Worm (Caenorhabditis elegans) whole organism, L1 larva: Measurements from ENCODE around the gene rec-8.

Experiments
- C04F5.9 ChIP-seq: sonication (generic microtip); optimal IDR thresholded peaks from 2 replicates; lab custom pipeline; 2016; ENCODE audit warnings: missing genetic modification characterization, missing compliant biosample characterization
- C16A3.4 ChIP-seq: fragments of 150-350 bp; optimal IDR thresholded peaks from 2 replicates; lab custom pipeline; 2014; ENCODE audit warnings: missing biosample characterization, missing genetic modification characterization
- C34B4.2 ChIP-seq: sonication (generic microtip); optimal IDR thresholded peaks from 2 replicates; lab custom pipeline; 2017; ENCODE audit warnings: mild to moderate bottlenecking, missing genetic modification characterization, missing compliant biosample characterization
- F16B12.6 ChIP-seq: fragments of 150-350 bp; optimal IDR thresholded peaks from 2 replicates; lab custom pipeline; 2014; ENCODE audit warnings: missing biosample characterization, missing genetic modification characterization
- Y116A8C.19 ChIP-seq: sonication (generic microtip); optimal IDR thresholded peaks from 2 replicates; lab custom pipeline; 2016; ENCODE audit warnings: missing compliant biosample characterization, missing genetic modification characterization, borderline replicate concordance
- alr-1 ChIP-seq: fragments of 200-800 bp; sonication (Bioruptor generic); optimal IDR thresholded peaks from 2 replicates; lab custom pipeline; 2018; ENCODE audit warnings: borderline replicate concordance, mild to moderate bottlenecking, missing genetic modification characterization, missing compliant biosample characterization
- ceh-63 ChIP-seq: fragments of 200-800 bp; sonication (Bioruptor generic); optimal IDR thresholded peaks from 2 replicates; lab custom pipeline; 2018; ENCODE audit warnings: mild to moderate bottlenecking, missing genetic modification characterization, missing compliant biosample characterization
- ceh-8 ChIP-seq: fragments of 200-800 bp; sonication (Bioruptor generic); optimal IDR thresholded peaks from 2 replicates; lab custom pipeline; 2018; ENCODE audit warnings: mild to moderate bottlenecking, missing genetic modification characterization, moderate library complexity, missing compliant biosample characterization
- ceh-82 ChIP-seq, 3 experiments: fragments of 150-350 bp in 1 of 3; sonication (generic microtip) in 2 of 3; optimal IDR thresholded peaks; 2 replicates each; lab custom pipeline; 2014 to 2017; ENCODE audit warnings: missing biosample characterization in 3 of 3, missing genetic modification characterization in 3 of 3
- ceh-88 ChIP-seq: fragments of 200-800 bp; sonication (Bioruptor generic); IDR thresholded peaks from 2 replicates; pipeline ENCODE4 v1.3.6; 2022; ENCODE audit warnings: missing genetic modification characterization, missing compliant biosample characterization
- dpl-1 ChIP-seq, 3 experiments: fragments of 150-350 bp in 2 of 3; sonication (generic microtip) in 1 of 3; optimal IDR thresholded peaks; 2 replicates each; lab custom pipeline; 2014 to 2017; ENCODE audit warnings: missing biosample characterization in 3 of 3, missing genetic modification characterization in 3 of 3, missing genetic modification reagents in 3 of 3
- dsc-1 ChIP-seq: sonication (generic microtip); optimal IDR thresholded peaks from 2 replicates; lab custom pipeline; 2016; ENCODE audit warnings: mild to moderate bottlenecking, missing genetic modification characterization, missing compliant biosample characterization
- efl-1 ChIP-seq, 4 experiments: fragments of 150-350 bp; optimal IDR thresholded peaks in 3 of 4; peaks in 1 of 4; 1 replicate in 1 of 4; 2 replicates in 3 of 4; lab custom pipeline; 2014; ENCODE audit warnings: missing biosample characterization in 2 of 4, missing genetic modification characterization in 2 of 4, missing genetic modification reagents in 2 of 4
- efl-3 ChIP-seq: fragments of 200-800 bp; sonication (Bioruptor generic); optimal IDR thresholded peaks from 2 replicates; lab custom pipeline; 2018; ENCODE audit warnings: mild to moderate bottlenecking, missing genetic modification characterization, missing compliant biosample characterization
- egl-13 ChIP-seq: sonication (generic microtip); optimal IDR thresholded peaks from 2 replicates; lab custom pipeline; 2016; ENCODE audit warnings: missing genotype, missing genetic modification reagents, missing genetic modification characterization, missing compliant biosample characterization
- elt-2 ChIP-seq: sonication (generic microtip); optimal IDR thresholded peaks from 2 replicates; lab custom pipeline; 2016; ENCODE audit warnings: missing genetic modification characterization, mild to moderate bottlenecking, inconsistent platforms, missing compliant biosample characterization, missing genetic modification reagents
- elt-3 ChIP-seq, 6 experiments: fragments of 150-350 bp in 1 of 6; sonication (generic microtip); optimal IDR thresholded peaks; 2 replicates each; lab custom pipeline; 2017 to 2018; ENCODE audit warnings: missing biosample characterization in 6 of 6, missing genetic modification characterization in 6 of 6, inconsistent platforms in 1 of 6
- fkh-10 ChIP-seq: sonication (generic microtip); optimal IDR thresholded peaks from 2 replicates; lab custom pipeline; 2017; ENCODE audit warnings: missing biosample characterization, missing genetic modification reagents, missing genetic modification characterization
- fos-1 ChIP-seq: fragments of 150-350 bp; optimal IDR thresholded peaks from 2 replicates; lab custom pipeline; 2014; ENCODE audit warnings: missing biosample characterization, missing genetic modification characterization
- grh-1 ChIP-seq: fragments of 200-800 bp; sonication (Bioruptor generic); IDR thresholded peaks from 2 replicates; pipeline ENCODE4 v1.3.6; 2022; ENCODE audit warnings: missing genetic modification reagents, missing genetic modification characterization, missing compliant biosample characterization
- hlh-4 ChIP-seq: sonication (generic microtip); optimal IDR thresholded peaks from 2 replicates; lab custom pipeline; 2016; ENCODE audit warnings: mild to moderate bottlenecking, missing genetic modification characterization, missing compliant biosample characterization
- hpl-2 ChIP-seq: fragments of 150-350 bp; optimal IDR thresholded peaks from 2 replicates; lab custom pipeline; 2014; ENCODE audit warnings: missing biosample characterization, missing genetic modification reagents, missing genetic modification characterization
- irx-1 ChIP-seq: sonication (generic microtip); optimal IDR thresholded peaks from 2 replicates; lab custom pipeline; 2016; ENCODE audit warnings: missing genetic modification characterization, missing compliant biosample characterization
- isw-1 ChIP-seq: fragments of 200-800 bp; sonication (Bioruptor generic); IDR thresholded peaks from 2 replicates; pipeline ENCODE4 v1.3.6; 2022; ENCODE audit warnings: missing genetic modification characterization, missing compliant biosample characterization
- jun-1 ChIP-seq: fragments of 150-350 bp; optimal IDR thresholded peaks from 2 replicates; lab custom pipeline; 2014; ENCODE audit warnings: missing biosample characterization, missing genetic modification reagents, missing genetic modification characterization
- lin-13 ChIP-seq: fragments of 150-350 bp; optimal IDR thresholded peaks from 2 replicates; lab custom pipeline; 2014; ENCODE audit warnings: missing biosample characterization, missing genetic modification reagents, missing genetic modification characterization
- lin-14 ChIP-seq: fragments of 200-800 bp; sonication (Bioruptor generic); optimal IDR thresholded peaks from 2 replicates; lab custom pipeline; 2018; ENCODE audit warnings: mild to moderate bottlenecking, missing genetic modification characterization, moderate library complexity, missing compliant biosample characterization
- lin-35 ChIP-seq, 2 experiments: fragments of 150-350 bp; optimal IDR thresholded peaks; 2 replicates each; lab custom pipeline; 2014; ENCODE audit warnings: missing biosample characterization in 2 of 2, missing genetic modification characterization in 2 of 2, missing genetic modification reagents in 2 of 2
- mdl-1 ChIP-seq, 2 experiments: fragments of 150-350 bp; optimal IDR thresholded peaks; 2 replicates each; lab custom pipeline; 2014 to 2017; ENCODE audit warnings: missing biosample characterization in 2 of 2, missing genetic modification characterization in 2 of 2, inconsistent platforms in 1 of 2
- mep-1 ChIP-seq: fragments of 150-350 bp; optimal IDR thresholded peaks from 2 replicates; lab custom pipeline; 2014; ENCODE audit warnings: missing biosample characterization, missing genetic modification characterization
- nhr-19 ChIP-seq: fragments of 200-800 bp; sonication (Bioruptor generic); conservative IDR thresholded peaks from 2 replicates; pipeline ENCODE4 v1.3.6; 2022; ENCODE audit warnings: missing genetic modification characterization, missing compliant biosample characterization
- nhr-47 ChIP-seq: sonication (generic microtip); optimal IDR thresholded peaks from 2 replicates; lab custom pipeline; 2016; ENCODE audit warnings: mild to moderate bottlenecking, missing genetic modification characterization, moderate library complexity, missing compliant biosample characterization
- nhr-71 ChIP-seq: sonication (generic microtip); optimal IDR thresholded peaks from 2 replicates; lab custom pipeline; 2016; ENCODE audit warnings: mild to moderate bottlenecking, missing genetic modification characterization, moderate library complexity, missing compliant biosample characterization
- nhr-76 ChIP-seq: sonication (generic microtip); optimal IDR thresholded peaks from 2 replicates; lab custom pipeline; 2017; ENCODE audit warnings: missing biosample characterization, missing genetic modification characterization
- nhr-77 ChIP-seq: fragments of 150-350 bp; optimal IDR thresholded peaks from 2 replicates; lab custom pipeline; 2014; ENCODE audit warnings: missing biosample characterization, missing genetic modification characterization
- nhr-85 ChIP-seq: sonication (generic microtip); peaks from one replicate; lab custom pipeline; 2016; ENCODE audit warnings: missing genetic modification characterization, inconsistent platforms, missing compliant biosample characterization
- nhr-90 ChIP-seq: sonication (generic microtip); optimal IDR thresholded peaks from 2 replicates; lab custom pipeline; 2016; ENCODE audit warnings: mild to moderate bottlenecking, missing genetic modification characterization, missing compliant biosample characterization; ENCODE audit not compliant: poor library complexity
- pag-3 ChIP-seq: sonication (generic microtip); optimal IDR thresholded peaks from 2 replicates; lab custom pipeline; 2017; ENCODE audit warnings: missing genetic modification characterization, mild to moderate bottlenecking, missing compliant biosample characterization, antibody characterized with exemption, borderline replicate concordance; ENCODE audit not compliant: insufficient read depth
- pax-3 ChIP-seq: fragments of 200-800 bp; sonication (Bioruptor generic); optimal IDR thresholded peaks from 2 replicates; lab custom pipeline; 2018; ENCODE audit warnings: mild to moderate bottlenecking, missing genetic modification characterization, moderate library complexity, missing compliant biosample characterization
- pqm-1 ChIP-seq: sonication (generic microtip); optimal IDR thresholded peaks from 3 replicates; lab custom pipeline; 2017; ENCODE audit warnings: missing biosample characterization, missing genetic modification characterization
- rnt-1 ChIP-seq: sonication (generic microtip); optimal IDR thresholded peaks from 2 replicates; lab custom pipeline; 2016; ENCODE audit warnings: mild to moderate bottlenecking, missing genetic modification characterization, moderate library complexity, missing compliant biosample characterization
- snu-23 ChIP-seq: sonication (generic microtip); optimal IDR thresholded peaks from 2 replicates; lab custom pipeline; 2016; ENCODE audit warnings: missing genetic modification characterization, missing compliant biosample characterization
- sox-4 ChIP-seq: sonication (generic microtip); optimal IDR thresholded peaks from 2 replicates; lab custom pipeline; 2016; ENCODE audit warnings: missing genetic modification characterization, missing compliant biosample characterization
- unc-62 ChIP-seq: fragments of 150-350 bp; optimal IDR thresholded peaks from 2 replicates; lab custom pipeline; 2014; ENCODE audit warnings: missing biosample characterization, missing genetic modification reagents, missing genetic modification characterization
- unc-98 ChIP-seq: fragments of 200-800 bp; sonication (Bioruptor generic); IDR thresholded peaks from 2 replicates; pipeline ENCODE4 v1.3.6; 2022; ENCODE audit warnings: missing genetic modification characterization, missing compliant biosample characterization
- xbp-1 ChIP-seq: sonication (generic microtip); optimal IDR thresholded peaks from 2 replicates; lab custom pipeline; 2016; ENCODE audit warnings: missing genetic modification characterization, missing compliant biosample characterization
- zag-1 ChIP-seq: fragments of 150-350 bp; optimal IDR thresholded peaks from 2 replicates; lab custom pipeline; 2014; ENCODE audit warnings: missing biosample characterization, missing genetic modification characterization
- ztf-4 ChIP-seq: fragments of 150-350 bp; optimal IDR thresholded peaks from 2 replicates; lab custom pipeline; 2014; ENCODE audit warnings: missing biosample characterization, missing genetic modification characterization

The rec-8 gene

DNA sequence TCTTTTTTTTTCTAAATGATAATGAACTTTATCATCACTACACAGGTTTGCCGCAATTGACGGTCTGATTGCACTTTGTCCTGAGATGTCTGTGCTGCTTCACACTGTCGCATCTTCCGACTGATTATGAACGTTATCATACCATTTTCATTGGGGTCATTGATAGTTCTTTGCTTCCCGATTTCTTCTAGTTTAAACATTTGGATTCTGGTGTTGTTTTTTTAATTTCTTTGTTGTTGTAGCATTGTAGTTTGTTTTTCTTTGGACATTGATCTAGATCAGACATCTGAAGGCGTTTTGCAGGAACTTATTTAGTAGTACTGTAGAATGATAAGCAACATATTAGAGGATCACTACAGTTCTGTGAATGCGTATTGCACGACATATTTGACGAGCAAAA, 34.2 kb downstream of the rec-8 start (continued):
- peak; percentile 58 for TF ChIP-seq nhr-85 (tag; lab: Kevin White, UChicago)

ce11 chrIV:13315344-13315743, 37.6 kb downstream of the rec-8 start, which contains the start of gene fat-1:
Gene fat-1 (plus strand): TSS chrIV:13315644.
- TF ChIP-seq rnt-1 (tag; lab: Kevin White, UChicago) = no peak
- no peak for TF ChIP-seq ztf-4 (tag; lab: Kevin White, UChicago)
- TF ChIP-seq efl-3 (GFP tag; lab: Kevin White, UChicago) = no peak
- TF ChIP-seq fos-1 (tag; lab: Kevin White, UChicago) = no peak
- no peak for TF ChIP-seq nhr-19 (GFP tag; lab: Robert Waterston, UW)
- no peak for TF ChIP-seq nhr-90 (tag; lab: Kevin White, UChicago)
- TF ChIP-seq alr-1 (tag; lab: Kevin White, UChicago) = no peak
- no peak for TF ChIP-seq F16B12.6 (tag; lab: Kevin White, UChicago)
- TF ChIP-seq ceh-88 = no peak
- no peak for TF ChIP-seq lin-35 (GFP tag; optimal IDR thresholded peaks at IDR 0.05; lab: Kevin White, UChicago)
- TF ChIP-seq pax-3 (tag; lab: Kevin White, UChicago) = no peak
- TF ChIP-seq nhr-76 (tag; lab: Kevin White, UChicago) = no peak
- TF ChIP-seq nhr-47 (tag; lab: Kevin White, UChicago) = no peak
- TF ChIP-seq nhr-77 = no peak
- TF ChIP-seq grh-1 = no peak
- TF ChIP-seq Y116A8C.19 (tag; lab: Kevin White, UChicago) = no peak
- TF ChIP-seq fkh-10 (GFP tag; lab: Kevin White, UChicago) = no peak

DNA sequence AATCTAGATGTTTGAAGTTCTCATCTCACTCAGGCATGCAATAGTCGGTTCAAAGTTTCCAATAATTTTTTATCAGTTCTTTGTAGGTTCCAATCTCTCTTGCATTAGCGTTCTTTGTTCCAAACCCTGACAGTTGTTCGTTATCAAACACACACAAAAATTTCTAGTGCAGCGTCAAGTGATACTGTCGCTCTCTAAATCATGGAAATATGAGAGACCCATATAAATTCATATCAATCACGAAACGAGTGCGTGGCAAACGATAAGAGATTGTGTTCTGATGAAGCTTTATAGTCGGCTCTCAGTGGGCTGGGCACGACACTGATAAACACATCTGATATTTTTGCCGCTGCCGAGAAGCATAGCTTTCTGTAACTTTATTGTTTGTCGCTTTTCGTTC, 38.8 kb downstream of the rec-8 start:
- TF ChIP-seq mep-1 (tag; lab: Kevin White, UChicago) (no peak), sox-4 (no peak), pqm-1 (peak; percentile 1), lin-14 (peak; percentile 3), efl-1 (optimal IDR thresholded peaks at IDR 0.05; lab: Kevin White, UChicago) (no peak), efl-1 (GFP tag; optimal IDR thresholded peaks at IDR 0.05 in 1 of 2; lab: Kevin White, UChicago) (peak in 1 of 2 experiments; percentile 3), elt-2 (tag; lab: Kevin White, UChicago) (peak; percentile 95), mdl-1 (tag; optimal IDR thresholded peaks at IDR 0.05; lab: Kevin White, UChicago) (no peak), nhr-71 (tag; lab: Kevin White, UChicago) (peak; percentile 26), ceh-8 (GFP tag; lab: Kevin White, UChicago) (no peak), Y116A8C.19 (tag; lab: Kevin White, UChicago) (no peak), elt-3 (tag; optimal IDR thresholded peaks at IDR 0.05; lab: Kevin White, UChicago) (no peak), ceh-82 (tag; optimal IDR thresholded peaks at IDR 0.05; lab: Kevin White, UChicago) (no peak), hlh-4 (tag; lab: Kevin White, UChicago) (no peak), irx-1 (tag; lab: Kevin White, UChicago) (no peak), unc-62 (GFP tag; lab: Kevin White, UChicago) (no peak), xbp-1 (tag; lab: Kevin White, UChicago) (no peak), egl-13 (tag; lab: Kevin White, UChicago) (no peak), pax-3 (tag; lab: Kevin White, UChicago) (no peak), C34B4.2 (tag; lab: Kevin White, UChicago) (no peak), fos-1 (tag; lab: Kevin White, UChicago) (no peak), pag-3 (tag; lab: Kevin White, UChicago) (no peak), lin-35 (GFP tag; optimal IDR thresholded peaks at IDR 0.05; lab: Kevin White, UChicago) (peak in 1 of 2 experiments; percentile 6), dpl-1 (GFP tag; optimal IDR thresholded peaks at IDR 0.05; lab: Kevin White, UChicago) (no peak), hpl-2 (GFP tag; lab: Kevin White, UChicago) (no peak), snu-23 (GFP tag; lab: Kevin White, UChicago) (no peak), ceh-63 (no peak), C04F5.9 (tag; lab: Kevin White, UChicago) (no peak), rnt-1 (tag; lab: Kevin White, UChicago) (no peak), unc-98 (GFP tag; lab: Robert Waterston, UW) (no peak), zag-1 (tag; lab: Kevin White, UChicago) (no peak), isw-1 (GFP tag; lab: Robert Waterston, UW) (no peak), nhr-85 (tag; lab: Kevin White, UChicago) (peak; percentile 40), C16A3.4 (tag; lab: Kevin White, UChicago) (no peak), dsc-1 (tag; lab: Kevin White, UChicago) (no peak), jun-1 (tag; lab: Kevin White, UChicago) (no peak), lin-13 (no peak)
